Fruit fly (Drosophila melanogaster) whole organism, embryonic: ENCODE data around the gene dpy.

Experiments
- Atf6 ChIP-seq: fragments of 200-800 bp; sonication (Bioruptor generic); IDR thresholded peaks from 2 replicates; pipeline ENCODE4 v1.3.6; 2022; ENCODE audit warnings: missing biosample characterization, missing genetic modification characterization
- Bdp1 ChIP-seq: fragments of 200-800 bp; sonication (Bioruptor generic); optimal IDR thresholded peaks from 3 replicates; lab custom pipeline; 2016; ENCODE audit warnings: missing biosample characterization, missing genetic modification characterization
- CG10267 ChIP-seq: fragments of 200-800 bp; sonication (Bioruptor generic); optimal IDR thresholded peaks from 2 replicates; lab custom pipeline; 2018; ENCODE audit warnings: missing biosample characterization, mild to moderate bottlenecking, missing genetic modification characterization, moderate library complexity
- CG10321 ChIP-seq: fragments of 200-800 bp; sonication (Bioruptor generic); IDR thresholded peaks from 2 replicates; pipeline ENCODE4 v1.3.6; 2022; ENCODE audit warnings: missing biosample characterization, missing genetic modification characterization
- CG10565 ChIP-seq: fragments of 200-800 bp; sonication (Bioruptor generic); optimal IDR thresholded peaks from 3 replicates; lab custom pipeline; 2016; ENCODE audit warnings: missing biosample characterization, mild to moderate bottlenecking, missing genetic modification characterization
- CG12942 ChIP-seq: fragments of 200-800 bp; sonication (Bioruptor generic); optimal IDR thresholded peaks from 3 replicates; lab custom pipeline; 2016; ENCODE audit warnings: missing biosample characterization, missing genetic modification characterization
- CG13775 ChIP-seq: fragments of 200-800 bp; sonication (Bioruptor generic); optimal IDR thresholded peaks from 3 replicates; lab custom pipeline; 2017; ENCODE audit warnings: missing biosample characterization, mild to moderate bottlenecking, missing genetic modification characterization
- CG14014 ChIP-seq: fragments of 200-800 bp; sonication (Bioruptor generic); IDR thresholded peaks from 2 replicates; pipeline ENCODE4 v1.3.6; 2022; ENCODE audit warnings: missing biosample characterization, missing genetic modification characterization
- CG14441 ChIP-seq: fragments of 200-800 bp; sonication (Bioruptor generic); IDR thresholded peaks from 2 replicates; pipeline ENCODE4 v1.3.6; 2022; ENCODE audit warnings: missing biosample characterization, missing genetic modification characterization
- CG14860 ChIP-seq: fragments of 200-800 bp; sonication (Bioruptor generic); IDR thresholded peaks from 3 replicates; pipeline ENCODE4 v1.3.6; 2022; ENCODE audit warnings: missing biosample characterization, missing genetic modification characterization; ENCODE audit not compliant: partially characterized antibody
- CG1529 ChIP-seq: fragments of 200-800 bp; sonication (Bioruptor generic); optimal IDR thresholded peaks from 3 replicates; lab custom pipeline; 2018; ENCODE audit warnings: missing biosample characterization, missing genetic modification characterization
- CG15601 ChIP-seq: fragments of 200-800 bp; sonication (Bioruptor generic); optimal IDR thresholded peaks from 3 replicates; lab custom pipeline; 2019; ENCODE audit warnings: missing biosample characterization, mild to moderate bottlenecking, missing genetic modification characterization, moderate library complexity
- CG18262 ChIP-seq: fragments of 200-800 bp; optimal IDR thresholded peaks from 3 replicates; lab custom pipeline; 2019; ENCODE audit warnings: missing biosample characterization, mild to moderate bottlenecking, missing genetic modification characterization, moderate library complexity
- CG18599 ChIP-seq: fragments of 200-800 bp; sonication (Bioruptor generic); optimal IDR thresholded peaks from 3 replicates; lab custom pipeline; 2017; ENCODE audit warnings: missing biosample characterization, missing genetic modification characterization, mild to moderate bottlenecking, moderate library complexity, missing genetic modification reagents
- CG2875 ChIP-seq: fragments of 200-800 bp; sonication (Bioruptor generic); optimal IDR thresholded peaks from 2 replicates; lab custom pipeline; 2017; ENCODE audit warnings: missing biosample characterization, mild to moderate bottlenecking, missing genetic modification characterization, missing genetic modification reagents
- CG31224 ChIP-seq: fragments of 200-800 bp; sonication (Bioruptor generic); IDR thresholded peaks from 2 replicates; pipeline ENCODE4 v1.3.6; 2022; ENCODE audit warnings: missing biosample characterization, missing genetic modification characterization
- CG3163 ChIP-seq: fragments of 200-800 bp; sonication (Bioruptor generic); optimal IDR thresholded peaks from 3 replicates; lab custom pipeline; 2016; ENCODE audit warnings: missing biosample characterization, missing genetic modification characterization
- CG5245 ChIP-seq: fragments of 200-800 bp; sonication (Bioruptor generic); optimal IDR thresholded peaks from 3 replicates; lab custom pipeline; 2016; ENCODE audit warnings: missing biosample characterization, missing genetic modification characterization
- CG7745 ChIP-seq: fragments of 200-800 bp; sonication (Bioruptor generic); optimal IDR thresholded peaks from 2 replicates; lab custom pipeline; 2018; ENCODE audit warnings: missing biosample characterization, mild to moderate bottlenecking, missing genetic modification characterization, moderate library complexity
- CG8290 ChIP-seq, 3 experiments: fragments of 200-800 bp; sonication (Bioruptor generic); optimal IDR thresholded peaks; 2 replicates each; lab custom pipeline; 2016 to 2019; ENCODE audit warnings: missing biosample characterization in 3 of 3, missing genetic modification characterization in 3 of 3, mild to moderate bottlenecking in 2 of 3, moderate library complexity in 1 of 3
- CG8388 ChIP-seq: fragments of 200-800 bp; sonication (Bioruptor generic); optimal IDR thresholded peaks from 2 replicates; lab custom pipeline; 2019; ENCODE audit warnings: missing biosample characterization, mild to moderate bottlenecking, missing genetic modification characterization, moderate library complexity
- Chrac-16 ChIP-seq: fragments of 200-800 bp; sonication (Bioruptor generic); optimal IDR thresholded peaks from 3 replicates; lab custom pipeline; 2016; ENCODE audit warnings: missing biosample characterization, missing genetic modification characterization
- Elba2 ChIP-seq: fragments of 200-800 bp; sonication (Bioruptor generic); optimal IDR thresholded peaks from 3 replicates; lab custom pipeline; 2016; ENCODE audit warnings: missing biosample characterization, missing genetic modification characterization
- Hey ChIP-seq: fragments of 200-800 bp; sonication (Bioruptor generic); optimal IDR thresholded peaks from 3 replicates; lab custom pipeline; 2018; ENCODE audit warnings: missing biosample characterization, mild to moderate bottlenecking, missing genetic modification characterization
- Hr51 ChIP-seq, 2 experiments: fragments of 200-800 bp; sonication (Bioruptor generic); optimal IDR thresholded peaks; 2 replicates in 1 of 2; 3 replicates in 1 of 2; lab custom pipeline; 2016 to 2018; ENCODE audit warnings: missing biosample characterization in 2 of 2, missing genetic modification characterization in 2 of 2, mild to moderate bottlenecking in 1 of 2, moderate library complexity in 1 of 2
- Lim3 ChIP-seq: fragments of 200-800 bp; sonication (Bioruptor generic); IDR thresholded peaks from 2 replicates; pipeline ENCODE4 v1.3.6; 2022; ENCODE audit warnings: missing biosample characterization, missing genetic modification characterization
- Nf-YA ChIP-seq: fragments of 200-800 bp; sonication (Bioruptor generic); IDR thresholded peaks from 2 replicates; pipeline ENCODE4 v1.3.6; 2022; ENCODE audit warnings: missing biosample characterization, missing genetic modification characterization
- Poxn ChIP-seq: fragments of 200-800 bp; sonication (Bioruptor generic); IDR thresholded peaks from 2 replicates; pipeline ENCODE4 v1.3.6; 2022; ENCODE audit warnings: missing biosample characterization, missing genetic modification characterization
- Rfx ChIP-seq: fragments of 200-800 bp; sonication (Bioruptor generic); IDR thresholded peaks from 2 replicates; pipeline ENCODE4 v1.3.6; 2022; ENCODE audit warnings: missing biosample characterization, missing genetic modification characterization
- Six4 ChIP-seq: fragments of 200-800 bp; sonication (Bioruptor generic); optimal IDR thresholded peaks from 2 replicates; lab custom pipeline; 2016; ENCODE audit warnings: missing biosample characterization, missing genetic modification characterization
- Sox100B ChIP-seq: fragments of 200-800 bp; sonication (Bioruptor generic); optimal IDR thresholded peaks from 3 replicates; lab custom pipeline; 2018; ENCODE audit warnings: missing biosample characterization, mild to moderate bottlenecking, missing genetic modification characterization
- Sox102F ChIP-seq: fragments of 200-800 bp; sonication (Bioruptor generic); optimal IDR thresholded peaks from 2 replicates; lab custom pipeline; 2018; ENCODE audit warnings: missing biosample characterization, mild to moderate bottlenecking, missing genetic modification characterization, moderate library complexity
- Trl ChIP-seq, 3 experiments: fragments of >200 bp in 2 of 3; fragments of 200-800 bp in 1 of 3; sonication (Bioruptor generic) in 1 of 3; optimal IDR thresholded peaks; 2 replicates in 1 of 3; 3 replicates in 2 of 3; lab custom pipeline; 2016 to 2017; ENCODE audit warnings: missing biosample characterization in 1 of 3, missing genetic modification characterization in 1 of 3
- btn ChIP-seq: fragments of 200-800 bp; sonication (Bioruptor generic); optimal IDR thresholded peaks from 2 replicates; lab custom pipeline; 2016; ENCODE audit warnings: missing biosample characterization, missing genetic modification characterization
- cg ChIP-seq: fragments of 200-800 bp; sonication (Bioruptor generic); optimal IDR thresholded peaks from 3 replicates; lab custom pipeline; 2019; ENCODE audit warnings: missing biosample characterization, mild to moderate bottlenecking, missing genetic modification characterization, moderate library complexity
- dan ChIP-seq: fragments of 200-800 bp; sonication (Bioruptor generic); IDR thresholded peaks from 2 replicates; pipeline ENCODE4 v1.3.6; 2022; ENCODE audit warnings: missing biosample characterization, missing genetic modification characterization
- dati ChIP-seq: fragments of 200-800 bp; sonication (Bioruptor generic); IDR thresholded peaks from 2 replicates; pipeline ENCODE4 v1.3.6; 2022; ENCODE audit warnings: missing biosample characterization, missing genetic modification characterization
- hbn ChIP-seq: fragments of 200-800 bp; sonication (Bioruptor generic); IDR thresholded peaks from 2 replicates; pipeline ENCODE4 v1.3.6; 2022; ENCODE audit warnings: missing biosample characterization, missing genetic modification characterization; ENCODE audit not compliant: partially characterized antibody
- jigr1 ChIP-seq: fragments of 200-800 bp; sonication (Bioruptor generic); IDR thresholded peaks from 3 replicates; pipeline ENCODE4 v1.3.6; 2022; ENCODE audit warnings: missing biosample characterization, missing genetic modification characterization
- lmd ChIP-seq: fragments of 200-800 bp; sonication (Bioruptor generic); IDR thresholded peaks from 2 replicates; pipeline ENCODE4 v1.3.6; 2022; ENCODE audit warnings: missing biosample characterization, missing genetic modification characterization
- mirr ChIP-seq: fragments of 200-800 bp; sonication (Bioruptor generic); optimal IDR thresholded peaks from 3 replicates; lab custom pipeline; 2018; ENCODE audit warnings: missing biosample characterization, mild to moderate bottlenecking, missing genetic modification characterization
- nom ChIP-seq: fragments of 200-800 bp; sonication (Bioruptor generic); optimal IDR thresholded peaks from 2 replicates; lab custom pipeline; 2017; ENCODE audit warnings: missing biosample characterization, missing genetic modification characterization, mild to moderate bottlenecking, moderate library complexity, missing genetic modification reagents
- org-1 ChIP-seq: fragments of 200-800 bp; sonication (Bioruptor generic); optimal IDR thresholded peaks from 2 replicates; lab custom pipeline; 2017; ENCODE audit warnings: missing biosample characterization, missing genetic modification characterization
- rib ChIP-seq: fragments of 200-800 bp; sonication (Bioruptor generic); IDR thresholded peaks from 2 replicates; pipeline ENCODE4 v1.3.6; 2022; ENCODE audit warnings: missing biosample characterization, missing genetic modification characterization
- shn ChIP-seq: fragments of 200-800 bp; sonication (Bioruptor generic); optimal IDR thresholded peaks from 3 replicates; lab custom pipeline; 2016; ENCODE audit warnings: missing biosample characterization, missing genetic modification characterization
- sisA ChIP-seq: fragments of 200-800 bp; sonication (Bioruptor generic); IDR thresholded peaks from 2 replicates; pipeline ENCODE4 v1.3.6; 2022; ENCODE audit warnings: missing biosample characterization, missing genetic modification characterization
- so ChIP-seq: fragments of 200-800 bp; sonication (Bioruptor generic); IDR thresholded peaks from 3 replicates; pipeline ENCODE4 v1.3.6; 2022; ENCODE audit warnings: missing biosample characterization, missing genetic modification characterization
- unc-4 ChIP-seq: fragments of 200-800 bp; sonication (Bioruptor generic); IDR thresholded peaks from 2 replicates; pipeline ENCODE4 v1.3.6; 2022; ENCODE audit warnings: missing biosample characterization, missing genetic modification characterization; ENCODE audit not compliant: partially characterized antibody
- vnd ChIP-seq: fragments of 200-800 bp; sonication (Bioruptor generic); IDR thresholded peaks from 3 replicates; pipeline ENCODE4 v1.3.6; 2022; ENCODE audit warnings: missing biosample characterization, missing genetic modification characterization; ENCODE audit not compliant: partially characterized antibody

The dpy gene

DNA sequence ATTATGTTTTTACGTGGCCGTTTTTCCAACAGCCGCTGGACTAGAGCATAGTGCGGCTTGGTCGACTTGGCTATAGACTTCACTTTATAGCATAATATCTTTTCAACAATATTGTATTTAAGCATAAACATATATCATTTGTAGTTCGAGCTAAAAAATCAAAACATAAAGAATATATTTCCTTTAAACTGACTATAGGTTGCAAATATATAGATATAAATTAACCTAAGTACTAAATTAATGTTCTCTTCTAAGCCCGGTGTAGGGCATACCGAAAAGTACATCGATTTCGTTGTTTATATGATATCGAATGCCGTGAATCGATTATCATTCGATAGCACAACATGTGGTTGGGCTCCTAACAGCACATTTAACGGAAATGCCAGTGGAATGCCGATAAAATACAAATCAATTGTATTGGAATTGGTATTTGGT lies 165.5 kb downstream of the dpy start, which contains the start of gene MFS18:
Gene MFS18 (minus strand): TSS at position 54 of the 435 bp plus-strand sequence.
- peak; percentile 98 for TF ChIP-seq Rfx
- TF ChIP-seq hbn (GFP tag; lab: Robert Waterston, UW) = peak; percentile 46
- peak; percentile 97 for TF ChIP-seq Sox100B
- peak; percentile 89 for TF ChIP-seq mirr (GFP tag; lab: Kevin White, UChicago)
- TF ChIP-seq so = peak; percentile 99
- peak; percentile 96 for TF ChIP-seq CG5245 (GFP tag; lab: Kevin White, UChicago)
- peak; percentile 43 for TF ChIP-seq CG7745
- TF ChIP-seq CG18262 (tag; lab: Kevin White, UChicago) = peak; percentile 99
- peak; percentile 98 to 99 for TF ChIP-seq Hr51 (GFP tag; optimal IDR thresholded peaks at IDR 0.05; lab: Kevin White, UChicago)
- peak; percentile 94 for TF ChIP-seq CG2875 (GFP tag; lab: Kevin White, UChicago)
- peak; percentile 86 for TF ChIP-seq CG10321 (GFP tag; lab: Robert Waterston, UW)
- peak; percentile 79 for TF ChIP-seq Bdp1
- TF ChIP-seq sisA = peak; percentile 99
- peak; percentile 97 for TF ChIP-seq Chrac-16
- TF ChIP-seq Trl (optimal IDR thresholded peaks at IDR 0.05; lab: Kevin White, UChicago) = no peak
- peak; percentile 79 for TF ChIP-seq Trl (GFP tag; optimal IDR thresholded peaks at IDR 0.05; lab: Kevin White, UChicago)
- peak; percentile 98 for TF ChIP-seq Nf-YA (GFP tag; lab: Robert Waterston, UW)
- TF ChIP-seq Six4 (GFP tag; lab: Kevin White, UChicago) = peak; percentile 99
- peak; percentile 69 for TF ChIP-seq shn (GFP tag; lab: Kevin White, UChicago)
- TF ChIP-seq CG10565 = peak; percentile 84
- peak; percentile 91 for TF ChIP-seq CG15601 (tag; lab: Kevin White, UChicago)
- TF ChIP-seq CG1529 (GFP tag; lab: Kevin White, UChicago) = peak; percentile 92
- peak; percentile 74; the same call in 2 of the 3 replicates for TF ChIP-seq CG14860 (GFP tag; lab: Robert Waterston, UW)
- peak; percentile 72 for TF ChIP-seq Elba2
- TF ChIP-seq vnd = peak; percentile 47; the same call in 2 of the 3 replicates
- peak; percentile 99 for TF ChIP-seq CG18599 (GFP tag; lab: Kevin White, UChicago)
- peak; percentile 97 for TF ChIP-seq CG8290 (GFP tag; optimal IDR thresholded peaks at IDR 0.05; lab: Kevin White, UChicago)
- TF ChIP-seq CG8290 (tag; optimal IDR thresholded peaks at IDR 0.05; lab: Kevin White, UChicago) = peak; percentile 20 to 78
- peak; percentile 98 for TF ChIP-seq CG10267 (tag; lab: Kevin White, UChicago)
- TF ChIP-seq dati = peak; percentile 97
- peak; percentile 99 for TF ChIP-seq CG14014
- peak; percentile 97 for TF ChIP-seq rib (GFP tag; lab: Robert Waterston, UW)
- peak; percentile 92 for TF ChIP-seq Poxn (GFP tag; lab: Robert Waterston, UW)
- TF ChIP-seq CG31224 (GFP tag; lab: Robert Waterston, UW) = peak; percentile 97
- TF ChIP-seq lmd (GFP tag; lab: Robert Waterston, UW) = peak; percentile 98
- peak; percentile 25 for TF ChIP-seq btn
- no peak for TF ChIP-seq Hey (tag; lab: Kevin White, UChicago)
- peak; percentile 99 for TF ChIP-seq CG14441
- peak; percentile 99 for TF ChIP-seq Atf6 (GFP tag; lab: Robert Waterston, UW)
- peak; percentile 96 for TF ChIP-seq CG8388 (GFP tag; lab: Kevin White, UChicago)
- peak; percentile 98 for TF ChIP-seq jigr1
- peak; percentile 16 for TF ChIP-seq CG3163 (GFP tag; lab: Kevin White, UChicago)
- TF ChIP-seq CG13775 = peak; percentile 98
- no peak for TF ChIP-seq cg
- peak; percentile 96 for TF ChIP-seq CG12942 (GFP tag; lab: Kevin White, UChicago)
- peak; percentile 91 for TF ChIP-seq org-1 (GFP tag; lab: Kevin White, UChicago)
- peak; percentile 52 for TF ChIP-seq unc-4 (GFP tag; lab: Robert Waterston, UW)
- TF ChIP-seq nom (GFP tag; lab: Kevin White, UChicago) = peak; percentile 91
- TF ChIP-seq Lim3 (GFP tag; lab: Robert Waterston, UW) = peak; percentile 93
- peak; percentile 97 for TF ChIP-seq Sox102F (GFP tag; lab: Kevin White, UChicago)
- peak; percentile 95 for TF ChIP-seq dan (GFP tag; lab: Robert Waterston, UW)
